Worm (Caenorhabditis elegans): ENCODE measurements around the gene rmd-2.

rmd-2 gene

ce11 chrV:9960376-9960775, 25.7 kb downstream of the rmd-2 start, which contains the start of gene T07C12.10 (continued):
- TF ChIP-seq xbp-1 (tag; optimal IDR thresholded peaks at IDR 0.05), result no peak

ce11 chrV:9958654-9959053, 27.4 kb downstream of the rmd-2 start:
- no peak for TF ChIP-seq ceh-63 (GFP tag; optimal IDR thresholded peaks at IDR 0.05)
- no peak for TF ChIP-seq fkh-8 (tag; optimal IDR thresholded peaks at IDR 0.05)
- TF ChIP-seq tbx-2 (tag; optimal IDR thresholded peaks at IDR 0.05), result peak; percentile 56
- peak; percentile 72 for TF ChIP-seq rnt-1 (tag; optimal IDR thresholded peaks at IDR 0.05)
- TF ChIP-seq aly-2 (tag; optimal IDR thresholded peaks at IDR 0.05), result no peak
- no peak for TF ChIP-seq snpc-4 (tag; optimal IDR thresholded peaks at IDR 0.05)
- no peak for TF ChIP-seq elt-3 (tag; optimal IDR thresholded peaks at IDR 0.05)
- TF ChIP-seq xbp-1 (tag; optimal IDR thresholded peaks at IDR 0.05), result peak; percentile 2
- TF ChIP-seq nhr-20 (tag; optimal IDR thresholded peaks at IDR 0.05), result peak; percentile 49
- peak; percentile 8 for TF ChIP-seq nhr-77 (tag; optimal IDR thresholded peaks at IDR 0.05)
- TF ChIP-seq dsc-1 (tag; optimal IDR thresholded peaks at IDR 0.05), result peak; percentile 36
- TF ChIP-seq lsy-2 (tag; optimal IDR thresholded peaks at IDR 0.05), result peak; percentile 24 to 48
- peak; percentile 77 for TF ChIP-seq nhr-71 (tag; optimal IDR thresholded peaks at IDR 0.05)
- peak; percentile 29 for TF ChIP-seq mep-1 (tag; optimal IDR thresholded peaks at IDR 0.05)
- TF ChIP-seq nhr-19 (GFP tag; conservative IDR thresholded peaks at IDR 0.05), result peak; percentile 46
- peak in 1 of 2 experiments; percentile 19 for TF ChIP-seq efl-1 (optimal IDR thresholded peaks at IDR 0.05)
- no peak for TF ChIP-seq efl-1 (GFP tag; optimal IDR thresholded peaks at IDR 0.05 in 1 of 2)
- TF ChIP-seq snu-23 (GFP tag; optimal IDR thresholded peaks at IDR 0.05), result peak; percentile 50
- TF ChIP-seq sup-37 (GFP tag; optimal IDR thresholded peaks at IDR 0.05), result no peak
- TF ChIP-seq lin-14 (GFP tag; optimal IDR thresholded peaks at IDR 0.05), result peak; percentile 75
- no peak for TF ChIP-seq pqm-1 (tag; optimal IDR thresholded peaks at IDR 0.05)
- TF ChIP-seq zag-1 (tag; optimal IDR thresholded peaks at IDR 0.05), result no peak
- TF ChIP-seq lin-39 (tag; optimal IDR thresholded peaks at IDR 0.05), result no peak
- no peak for TF ChIP-seq unc-86 (tag; optimal IDR thresholded peaks at IDR 0.05)
- no peak for TF ChIP-seq lin-35 (GFP tag; optimal IDR thresholded peaks at IDR 0.05)

ce11 chrV:9958231-9958630, 27.8 kb downstream of the rmd-2 start, which contains the start of gene anmt-3:
Gene anmt-3, minus strand, starts transcription at chrV:9958331.
- TF ChIP-seq nhr-85 (tag) (no peak), efl-1 (optimal IDR thresholded peaks at IDR 0.05) (no peak), efl-1 (GFP tag; optimal IDR thresholded peaks at IDR 0.05 in 1 of 2) (peak in 1 of 2 experiments; percentile 25)

ce11 chrV:9952396-9952795, 33.7 kb downstream of the rmd-2 start, which contains the start of gene mam-5:
Gene mam-5, plus strand, starts transcription at chrV:9952699.
- TF ChIP-seq sptf-1 (tag; optimal IDR thresholded peaks at IDR 0.05) (no peak), fkh-8 (tag; optimal IDR thresholded peaks at IDR 0.05) (no peak), blmp-1 (tag; optimal IDR thresholded peaks at IDR 0.05) (peak; percentile 53), elt-2 (tag; optimal IDR thresholded peaks at IDR 0.05) (no peak), efl-1 (optimal IDR thresholded peaks at IDR 0.05) (no peak), efl-1 (GFP tag; optimal IDR thresholded peaks at IDR 0.05 in 1 of 2) (peak in 1 of 2 experiments; percentile 24)

ce11 chrV:9950861-9951260, 35.2 kb downstream of the rmd-2 start, which contains the start of gene ttr-46:
Gene ttr-46, plus strand, starts transcription at chrV:9951233.
- TF ChIP-seq nhr-237 (tag; optimal IDR thresholded peaks at IDR 0.05) (no peak), elt-2 (tag; optimal IDR thresholded peaks at IDR 0.05) (peak; percentile 7), efl-1 (optimal IDR thresholded peaks at IDR 0.05) (no peak), efl-1 (GFP tag; optimal IDR thresholded peaks at IDR 0.05 in 1 of 2) (peak in 1 of 2 experiments; percentile 86)

ce11 chrV:9948840-9949239, 37.2 kb downstream of the rmd-2 start, which contains the start of gene nlp-58:
Gene nlp-58, minus strand, starts transcription at chrV:9948940.
- TF ChIP-seq swsn-7 (tag; optimal IDR thresholded peaks at IDR 0.05), result no peak
- TF ChIP-seq unc-98 (GFP tag; IDR thresholded peaks at IDR 0.05), result no peak
- no peak for TF ChIP-seq snpc-4 (tag; optimal IDR thresholded peaks at IDR 0.05)
- TF ChIP-seq elt-2 (tag; optimal IDR thresholded peaks at IDR 0.05), result no peak
- TF ChIP-seq mdl-1 (tag; optimal IDR thresholded peaks at IDR 0.05), result no peak
- no peak for TF ChIP-seq ceh-88 (GFP tag; IDR thresholded peaks at IDR 0.05)
- no peak for TF ChIP-seq ceh-82 (tag; optimal IDR thresholded peaks at IDR 0.05)
- no peak for TF ChIP-seq zag-1 (tag; optimal IDR thresholded peaks at IDR 0.05)
- TF ChIP-seq mep-1 (tag; optimal IDR thresholded peaks at IDR 0.05), result no peak
- TF ChIP-seq nhr-77 (tag; optimal IDR thresholded peaks at IDR 0.05), result no peak
- no peak for TF ChIP-seq tbx-2 (tag; optimal IDR thresholded peaks at IDR 0.05)
- no peak for TF ChIP-seq snu-23 (GFP tag; optimal IDR thresholded peaks at IDR 0.05)
- no peak for TF ChIP-seq lin-14 (GFP tag; optimal IDR thresholded peaks at IDR 0.05)
- TF ChIP-seq dpl-1 (GFP tag; optimal IDR thresholded peaks at IDR 0.05), result no peak
- TF ChIP-seq nhr-76 (tag; optimal IDR thresholded peaks at IDR 0.05), result no peak
- no peak for TF ChIP-seq unc-86 (tag; optimal IDR thresholded peaks at IDR 0.05)
- TF ChIP-seq blmp-1 (tag; optimal IDR thresholded peaks at IDR 0.05), result no peak
- TF ChIP-seq efl-3 (GFP tag; optimal IDR thresholded peaks at IDR 0.05), result no peak
